Fruit fly (Drosophila melanogaster) whole organism, pupa: ENCODE results near the gene CG8001.

ENCODE experiments used
- CG10348 ChIP-seq: fragments of 200-800 bp; sonication (Bioruptor generic); IDR thresholded peaks from 2 replicates; pipeline ENCODE4 v1.3.6; 2022; ENCODE audit warnings: missing biosample characterization, missing genetic modification characterization
- CG12605 ChIP-seq: fragments of 200-800 bp; sonication (Bioruptor generic); IDR thresholded peaks from 2 replicates; pipeline ENCODE4 v1.3.6; 2022; ENCODE audit warnings: missing biosample characterization, missing genetic modification characterization
- CG13204 ChIP-seq: fragments of 200-800 bp; sonication (Bioruptor generic); optimal IDR thresholded peaks from 2 replicates; lab custom pipeline; 2018; ENCODE audit warnings: missing biosample characterization, mild to moderate bottlenecking, missing genetic modification characterization, moderate library complexity
- CG15710 ChIP-seq: fragments of 200-800 bp; sonication (Bioruptor generic); optimal IDR thresholded peaks from 2 replicates; lab custom pipeline; 2018; ENCODE audit warnings: missing biosample characterization, mild to moderate bottlenecking, missing genetic modification characterization, moderate library complexity
- CG17806 ChIP-seq: fragments of 200-800 bp; sonication (Bioruptor generic); optimal IDR thresholded peaks from 2 replicates; lab custom pipeline; 2018; ENCODE audit warnings: missing biosample characterization, mild to moderate bottlenecking, missing genetic modification characterization, moderate library complexity
- CG4496 ChIP-seq: fragments of 200-800 bp; sonication (Bioruptor generic); IDR thresholded peaks from 3 replicates; pipeline ENCODE4 v1.3.6; 2022; ENCODE audit warnings: missing biosample characterization, missing genetic modification characterization
- CG8159 ChIP-seq: fragments of 200-800 bp; sonication (Bioruptor generic); optimal IDR thresholded peaks from 3 replicates; lab custom pipeline; 2018; ENCODE audit warnings: missing biosample characterization, mild to moderate bottlenecking, missing genetic modification characterization, moderate library complexity
- D1 ChIP-seq: fragments of 200-800 bp; sonication (Bioruptor generic); optimal IDR thresholded peaks from 2 replicates; lab custom pipeline; 2018; ENCODE audit warnings: missing biosample characterization, mild to moderate bottlenecking, missing genetic modification characterization, moderate library complexity
- EcR ChIP-seq: fragments of 200-800 bp; sonication (Bioruptor generic); optimal IDR thresholded peaks from 3 replicates; lab custom pipeline; 2019; ENCODE audit warnings: missing biosample characterization, missing genetic modification characterization, mild to moderate bottlenecking, moderate library complexity, missing genetic modification reagents
- Ets98B ChIP-seq: fragments of 200-800 bp; sonication (Bioruptor generic); IDR thresholded peaks from 2 replicates; pipeline ENCODE4 v1.3.6; 2022; ENCODE audit warnings: missing biosample characterization, missing genetic modification characterization
- Snoo ChIP-seq: fragments of 200-800 bp; sonication (Bioruptor generic); optimal IDR thresholded peaks from 3 replicates; lab custom pipeline; 2017; ENCODE audit warnings: missing biosample characterization, mild to moderate bottlenecking, missing genetic modification characterization, inconsistent platforms
- fd96Ca ChIP-seq: fragments of 200-800 bp; sonication (Bioruptor generic); IDR thresholded peaks from 3 replicates; pipeline ENCODE4 v1.3.6; 2022; ENCODE audit warnings: missing biosample characterization, missing genetic modification characterization
- rn ChIP-seq: fragments of 200-800 bp; sonication (Bioruptor generic); IDR thresholded peaks from 2 replicates; pipeline ENCODE4 v1.3.6; 2022; ENCODE audit warnings: missing biosample characterization, missing genetic modification characterization

DNA sequence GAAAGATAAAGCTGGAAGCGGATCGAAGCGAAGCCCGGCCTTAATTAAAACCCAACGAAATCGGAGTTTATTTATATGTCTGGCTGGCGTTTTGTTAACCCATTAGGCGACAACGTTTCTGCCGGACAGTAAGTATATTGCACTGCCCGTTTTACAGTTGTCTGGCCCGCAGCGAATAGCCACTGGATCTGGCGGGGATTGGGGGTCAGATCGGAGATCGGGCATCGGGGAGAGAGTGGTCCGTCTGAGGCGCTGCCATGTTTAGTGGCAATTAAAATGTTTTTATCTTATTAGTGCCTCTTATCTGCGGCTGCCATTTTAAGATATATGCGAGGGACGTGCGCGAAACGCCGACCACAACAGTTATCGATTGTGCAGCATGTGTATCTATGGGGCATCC lies 46.8 kb upstream of the CG8001 start:
- TF ChIP-seq Snoo (no peak), CG17806 (tag; lab: Kevin White, UChicago) (no peak), CG8159 (no peak), CG13204 (GFP tag; lab: Kevin White, UChicago) (no peak), D1 (no peak), CG15710 (tag; lab: Kevin White, UChicago) (no peak), EcR (peak; percentile 52), Ets98B (GFP tag; lab: Robert Waterston, UW) (no peak), CG10348 (GFP tag; lab: Robert Waterston, UW) (no peak), CG12605 (GFP tag; lab: Robert Waterston, UW) (no peak), CG4496 (GFP tag; lab: Robert Waterston, UW) (no peak), fd96Ca (GFP tag; lab: Robert Waterston, UW) (no peak), rn (GFP tag; lab: Robert Waterston, UW) (no peak)
